Fruit fly (Drosophila melanogaster): ENCODE measurements around the gene Ir25a.
A peak's percentile ranks its signal among the peaks of the same experiment; 100 is the strongest.

Gene Ir25a

DNA sequence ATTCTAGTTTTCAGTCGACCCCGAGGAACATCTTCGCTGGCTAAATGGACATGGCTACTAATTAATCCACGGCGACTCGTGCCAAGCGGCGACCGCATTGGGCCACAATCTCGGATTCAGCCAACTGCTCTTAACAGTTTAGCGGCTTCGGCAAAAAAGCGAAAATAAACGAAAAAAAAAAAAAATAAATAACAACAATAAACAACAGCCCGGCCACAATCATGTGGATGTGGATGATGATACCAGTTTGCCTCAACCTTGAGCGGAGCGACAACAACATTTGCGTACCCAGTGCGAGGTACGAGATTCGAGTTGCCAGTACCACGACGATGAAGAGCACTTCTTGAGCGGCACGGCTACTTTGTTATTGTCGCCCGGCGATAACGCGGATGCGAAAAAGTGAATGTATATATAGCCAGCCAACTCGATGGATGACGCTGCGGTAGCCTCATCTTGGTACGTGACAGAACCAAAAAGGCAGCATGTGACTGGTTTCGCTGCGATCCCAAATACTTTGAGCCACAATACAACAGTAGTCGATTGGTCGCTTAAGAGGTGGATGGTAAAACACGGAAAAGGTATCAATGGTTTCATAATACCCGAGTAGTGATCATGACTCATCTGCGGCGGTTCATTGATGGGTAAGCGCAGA, 27.0 kb downstream of the Ir25a start (continued):
- TF ChIP-seq pdm3 (GFP tag; optimal IDR thresholded peaks at IDR 0.05) (no peak), eg (GFP tag; IDR thresholded peaks at IDR 0.05) (no peak; the same call in 2 of the 3 replicates), Blimp-1 (GFP tag; optimal IDR thresholded peaks at IDR 0.05) (peak; percentile 66), spab (GFP tag; optimal IDR thresholded peaks at IDR 0.05) (no peak), CG6276 (GFP tag; optimal IDR thresholded peaks at IDR 0.05) (no peak), CG15336 (GFP tag; IDR thresholded peaks at IDR 0.05) (no peak), topi (GFP tag; optimal IDR thresholded peaks at IDR 0.05) (peak; percentile 14), CG9139 (GFP tag; optimal IDR thresholded peaks at IDR 0.05) (no peak)

- 0 out of 3 replicates have a peak, but pooled peaks have one; percentile 14 for TF ChIP-seq CG8119 (GFP tag; IDR thresholded peaks at IDR 0.05)
- TF ChIP-seq Eip78C (GFP tag): peak; percentile 2
- no peak for TF ChIP-seq Eip75B (GFP tag; optimal IDR thresholded peaks at IDR 0.05)
- no peak for TF ChIP-seq pdm3 (GFP tag; optimal IDR thresholded peaks at IDR 0.05)
- TF ChIP-seq CG3919 (GFP tag; optimal IDR thresholded peaks at IDR 0.05): no peak
- no peak for TF ChIP-seq lz (GFP tag; optimal IDR thresholded peaks at IDR 0.05)
- TF ChIP-seq CG6163 (GFP tag; IDR thresholded peaks at IDR 0.05): 0 out of 3 replicates have a peak, but pooled peaks have one; percentile 13
Measured at dm6 chr2L:4806109-4806508, 29.0 kb downstream of the Ir25a start.

- TF ChIP-seq eg (GFP tag; IDR thresholded peaks at IDR 0.05) (0 out of 3 replicates have a peak, but pooled peaks have one; percentile 48), dac (GFP tag; optimal IDR thresholded peaks at IDR 0.05) (no peak)
Measured at dm6 chr2L:4801705-4802216, 33.3 kb downstream of the Ir25a start, which contains the start of gene slf. TSS of gene slf (minus strand) at chr2L:4801923.

- TF ChIP-seq Eip75B (GFP tag; optimal IDR thresholded peaks at IDR 0.05): peak; percentile 36
- TF ChIP-seq Blimp-1 (GFP tag; optimal IDR thresholded peaks at IDR 0.05): peak; percentile 45
- TF ChIP-seq Eip78C (GFP tag): peak; percentile 70
- TF ChIP-seq ss (GFP tag; optimal IDR thresholded peaks at IDR 0.05): no peak
- no peak for TF ChIP-seq CG10669 (GFP tag; optimal IDR thresholded peaks at IDR 0.05)
Measured at dm6 chr2L:4800033-4800432, 35.1 kb downstream of the Ir25a start.

DNA sequence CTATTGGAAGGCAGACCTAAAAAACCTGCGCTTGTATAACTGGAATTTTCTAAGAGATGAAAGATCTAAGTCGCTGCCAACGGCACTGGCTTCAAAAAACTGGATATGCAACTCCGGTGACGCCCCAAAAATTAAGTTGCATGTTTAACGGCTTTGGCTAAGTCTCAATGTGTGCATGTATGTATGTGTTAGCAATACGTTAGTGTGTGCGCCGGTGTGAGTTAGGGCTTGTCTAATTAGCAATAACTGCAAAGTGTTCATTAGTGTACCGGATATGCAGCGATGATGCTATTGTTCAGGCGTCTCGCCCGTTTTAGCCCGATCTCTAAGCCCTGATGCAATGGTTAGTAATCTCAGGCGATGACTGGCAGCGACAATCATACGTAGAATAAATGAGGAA, 36.2 kb downstream of the Ir25a start:
- TF ChIP-seq CG15336 (GFP tag; IDR thresholded peaks at IDR 0.05) (no peak), Eip78C (GFP tag) (no peak), pdm3 (GFP tag; optimal IDR thresholded peaks at IDR 0.05) (no peak), fkh (GFP tag; optimal IDR thresholded peaks at IDR 0.05) (no peak), CG1621 (tag; optimal IDR thresholded peaks at IDR 0.05) (no peak), Gug (GFP tag; IDR thresholded peaks at IDR 0.05) (no peak), CG10631 (GFP tag; optimal IDR thresholded peaks at IDR 0.05) (no peak), Sox15 (GFP tag; optimal IDR thresholded peaks at IDR 0.05) (no peak), Met (GFP tag; optimal IDR thresholded peaks at IDR 0.05) (no peak), Hr38 (GFP tag; optimal IDR thresholded peaks at IDR 0.05) (no peak), cyc (GFP tag; optimal IDR thresholded peaks at IDR 0.05) (no peak), CG31627 (GFP tag; optimal IDR thresholded peaks at IDR 0.05) (no peak), CG6163 (GFP tag; IDR thresholded peaks at IDR 0.05) (no peak), dsx (GFP tag; optimal IDR thresholded peaks at IDR 0.05; ENCODE audit: poor library complexity, severe bottlenecking) (no peak), acj6 (GFP tag; optimal IDR thresholded peaks at IDR 0.05) (no peak), Lpt (GFP tag; optimal IDR thresholded peaks at IDR 0.05) (no peak), CG3032 (tag; optimal IDR thresholded peaks at IDR 0.05) (no peak)

dm6 chr2L:4797643-4798042, 37.5 kb downstream of the Ir25a start:
- TF ChIP-seq OdsH (GFP tag; optimal IDR thresholded peaks at IDR 0.05) (peak; percentile 54), CG6808 (GFP tag; optimal IDR thresholded peaks at IDR 0.05) (no peak), Eip78C (GFP tag) (peak; percentile 76), CG1621 (tag; optimal IDR thresholded peaks at IDR 0.05) (no peak), CG6792 (GFP tag; optimal IDR thresholded peaks at IDR 0.05) (peak; percentile 39), net (GFP tag; optimal IDR thresholded peaks at IDR 0.05) (no peak), CG6276 (GFP tag; optimal IDR thresholded peaks at IDR 0.05) (peak; percentile 76), CG8319 (GFP tag; optimal IDR thresholded peaks at IDR 0.05) (peak; percentile 55), Ets21C (GFP tag; optimal IDR thresholded peaks at IDR 0.05) (no peak), CG8119 (GFP tag; IDR thresholded peaks at IDR 0.05) (peak; percentile 82), pdm3 (GFP tag; optimal IDR thresholded peaks at IDR 0.05) (peak; percentile 56), Sox102F (GFP tag; optimal IDR thresholded peaks at IDR 0.05) (peak; percentile 11), Ets96B (tag; optimal IDR thresholded peaks at IDR 0.05) (no peak), Smox (GFP tag; optimal IDR thresholded peaks at IDR 0.05) (peak; percentile 39), fd85E (GFP tag; optimal IDR thresholded peaks at IDR 0.05) (peak; percentile 12), CG6163 (GFP tag; IDR thresholded peaks at IDR 0.05) (peak; percentile 67), salr (GFP tag; optimal IDR thresholded peaks at IDR 0.05) (no peak)

Data from whole organism, prepupa.